Worm (Caenorhabditis elegans) whole organism, mixed stage, embryonic: ENCODE results near the gene Y32B12B.8.

Experiments used
- M03D4.4 ChIP-seq: sonication (generic microtip); optimal IDR thresholded peaks from 2 replicates; lab custom pipeline; 2017; ENCODE audit warnings: mild to moderate bottlenecking, missing genetic modification characterization, missing compliant biosample characterization
- bed-3 ChIP-seq: fragments of 200-800 bp; sonication (Bioruptor generic); optimal IDR thresholded peaks from 3 replicates; lab custom pipeline; 2018; ENCODE audit warnings: mild to moderate bottlenecking, missing genetic modification characterization, moderate library complexity, missing compliant biosample characterization
- blmp-1 ChIP-seq: fragments of 150-350 bp; optimal IDR thresholded peaks from 2 replicates; lab custom pipeline; 2014; ENCODE audit warnings: missing biosample characterization, missing genetic modification characterization
- ceh-43 ChIP-seq: fragments of 200-800 bp; sonication (Bioruptor generic); optimal IDR thresholded peaks from 2 replicates; lab custom pipeline; 2018; ENCODE audit warnings: mild to moderate bottlenecking, missing genetic modification characterization, moderate library complexity, missing compliant biosample characterization
- ceh-83 ChIP-seq: fragments of 200-800 bp; sonication (Bioruptor generic); optimal IDR thresholded peaks from 2 replicates; lab custom pipeline; 2018; ENCODE audit warnings: mild to moderate bottlenecking, missing genetic modification characterization, missing compliant biosample characterization
- ces-1 ChIP-seq: fragments of 150-350 bp; optimal IDR thresholded peaks from 2 replicates; lab custom pipeline; 2014; ENCODE audit warnings: missing biosample characterization, missing genetic modification reagents, missing genetic modification characterization
- cnd-1 ChIP-seq: fragments of 200-800 bp; sonication (Bioruptor generic); optimal IDR thresholded peaks from 2 replicates; lab custom pipeline; 2018; ENCODE audit warnings: mild to moderate bottlenecking, missing genetic modification characterization, missing compliant biosample characterization
- drap-1 ChIP-seq: fragments of 200-800 bp; sonication (Bioruptor generic); optimal IDR thresholded peaks from 3 replicates; lab custom pipeline; 2018; ENCODE audit warnings: mild to moderate bottlenecking, missing genetic modification characterization, missing compliant biosample characterization
- elt-3 ChIP-seq: fragments of 150-350 bp; optimal IDR thresholded peaks from 2 replicates; lab custom pipeline; 2014; ENCODE audit warnings: missing biosample characterization, missing genetic modification characterization
- flh-1 ChIP-seq: fragments of 200-800 bp; sonication (Bioruptor generic); optimal IDR thresholded peaks from 2 replicates; lab custom pipeline; 2018; ENCODE audit warnings: mild to moderate bottlenecking, missing genetic modification characterization, moderate library complexity, missing compliant biosample characterization
- hlh-1 ChIP-seq: fragments of 150-350 bp; optimal IDR thresholded peaks from 2 replicates; lab custom pipeline; 2014; ENCODE audit warnings: missing biosample characterization, missing genetic modification reagents, missing genetic modification characterization
- lin-13 ChIP-seq: fragments of 150-350 bp; optimal IDR thresholded peaks from 2 replicates; lab custom pipeline; 2014; ENCODE audit warnings: missing biosample characterization, missing genetic modification characterization
- lin-32 ChIP-seq: fragments of 200-800 bp; sonication (Bioruptor generic); optimal IDR thresholded peaks from 2 replicates; lab custom pipeline; 2018; ENCODE audit warnings: mild to moderate bottlenecking, missing genetic modification characterization, missing compliant biosample characterization
- lsy-2 ChIP-seq: fragments of 150-350 bp; optimal IDR thresholded peaks from 2 replicates; lab custom pipeline; 2014; ENCODE audit warnings: missing biosample characterization, missing genetic modification characterization
- mab-5 ChIP-seq: fragments of 150-350 bp; optimal IDR thresholded peaks from 2 replicates; lab custom pipeline; 2014; ENCODE audit warnings: missing biosample characterization, missing genetic modification characterization
- mls-2 ChIP-seq: sonication (generic microtip); optimal IDR thresholded peaks from 2 replicates; lab custom pipeline; 2016; ENCODE audit warnings: mild to moderate bottlenecking, missing genetic modification characterization, moderate library complexity, missing compliant biosample characterization
- nhr-12 ChIP-seq: fragments of 150-350 bp; optimal IDR thresholded peaks from 2 replicates; lab custom pipeline; 2014; ENCODE audit warnings: missing biosample characterization, missing genetic modification characterization
- nhr-2 ChIP-seq: fragments of 150-350 bp; optimal IDR thresholded peaks from 2 replicates; lab custom pipeline; 2014; ENCODE audit warnings: missing biosample characterization, missing genetic modification characterization
- nhr-237 ChIP-seq: fragments of 150-350 bp; optimal IDR thresholded peaks from 2 replicates; lab custom pipeline; 2014; ENCODE audit warnings: missing biosample characterization, missing genetic modification characterization
- nhr-28 ChIP-seq: fragments of 150-350 bp; optimal IDR thresholded peaks from 2 replicates; lab custom pipeline; 2014; ENCODE audit warnings: missing biosample characterization, missing genetic modification characterization
- pha-4 ChIP-seq: fragments of 150-350 bp; optimal IDR thresholded peaks from 2 replicates; lab custom pipeline; 2018; ENCODE audit warnings: missing biosample characterization, missing genetic modification reagents, missing genetic modification characterization
- snpc-4 ChIP-seq: fragments of 150-350 bp; optimal IDR thresholded peaks from 2 replicates; lab custom pipeline; 2014; ENCODE audit warnings: missing biosample characterization, missing genetic modification characterization
- sptf-1 ChIP-seq: sonication (generic microtip); optimal IDR thresholded peaks from 2 replicates; lab custom pipeline; 2017; ENCODE audit warnings: mild to moderate bottlenecking, missing genetic modification characterization, moderate library complexity, missing compliant biosample characterization
- tbx-8 ChIP-seq: fragments of 200-800 bp; sonication (Bioruptor generic); optimal IDR thresholded peaks from 2 replicates; lab custom pipeline; 2018; ENCODE audit warnings: mild to moderate bottlenecking, missing genetic modification characterization, moderate library complexity, missing compliant biosample characterization
- unc-120 ChIP-seq: sonication (generic microtip); optimal IDR thresholded peaks from 2 replicates; lab custom pipeline; 2017; ENCODE audit warnings: missing genetic modification characterization, missing compliant biosample characterization; ENCODE audit not compliant: poor library complexity, severe bottlenecking
- unc-39 ChIP-seq: fragments of 150-350 bp; optimal IDR thresholded peaks from 2 replicates; lab custom pipeline; 2014; ENCODE audit warnings: missing biosample characterization, missing genetic modification characterization
- unc-62 ChIP-seq: fragments of 150-350 bp; optimal IDR thresholded peaks from 2 replicates; lab custom pipeline; 2014; ENCODE audit warnings: missing biosample characterization, missing genetic modification reagents, missing genetic modification characterization
- zip-8 ChIP-seq: fragments of 150-350 bp; optimal IDR thresholded peaks from 2 replicates; lab custom pipeline; 2014; ENCODE audit warnings: missing biosample characterization, missing genetic modification characterization
- ztf-11 ChIP-seq: fragments of 150-350 bp; optimal IDR thresholded peaks from 2 replicates; lab custom pipeline; 2014; ENCODE audit warnings: missing biosample characterization, missing genetic modification characterization

The Y32B12B.8 gene

ce11 chrV:16526858-16527257 is 8.4 kb upstream of the Y32B12B.8 start, which contains the start of gene F36D3.8:
Gene F36D3.8, plus strand, starts transcription at chrV:16527158.
- TF ChIP-seq blmp-1 (tag; lab: Kevin White, UChicago) (no peak), bed-3 (GFP tag; lab: Kevin White, UChicago) (no peak), hlh-1 (no peak), ztf-11 (tag; lab: Kevin White, UChicago) (no peak), lin-32 (GFP tag; lab: Kevin White, UChicago) (no peak), snpc-4 (tag; lab: Kevin White, UChicago) (no peak), nhr-2 (tag; lab: Kevin White, UChicago) (no peak), nhr-237 (no peak), ceh-83 (GFP tag; lab: Kevin White, UChicago) (no peak), zip-8 (tag; lab: Kevin White, UChicago) (no peak), sptf-1 (tag; lab: Kevin White, UChicago) (no peak), nhr-12 (tag; lab: Kevin White, UChicago) (no peak)

- TF ChIP-seq nhr-2 (tag; lab: Kevin White, UChicago) (no peak), nhr-237 (no peak), mls-2 (no peak), unc-62 (GFP tag; lab: Kevin White, UChicago) (no peak), unc-120 (tag; lab: Kevin White, UChicago) (no peak), lin-32 (GFP tag; lab: Kevin White, UChicago) (no peak)
Observed at ce11 chrV:16527796-16528195, 7.5 kb upstream of the Y32B12B.8 start, which contains the start of gene F36D3.16. Gene F36D3.16, plus strand, starts transcription at chrV:16528096.

- TF ChIP-seq unc-39 (tag; lab: Kevin White, UChicago) (no peak), ztf-11 (tag; lab: Kevin White, UChicago) (no peak), mab-5 (no peak), ceh-43 (GFP tag; lab: Kevin White, UChicago) (no peak), M03D4.4 (tag; lab: Kevin White, UChicago) (no peak), tbx-8 (GFP tag; lab: Kevin White, UChicago) (no peak)
Observed at ce11 chrV:16534000-16534399, 1.3 kb upstream of the Y32B12B.8 start, which contains the start of gene cpr-2. Gene cpr-2, minus strand, starts transcription at chrV:16534100.

ce11 chrV:16536701-16537100 is 1.4 kb downstream of the Y32B12B.8 start, which contains the start of gene Y32B12B.1:
Gene Y32B12B.1, plus strand, starts transcription at chrV:16537001.
- TF ChIP-seq M03D4.4 (tag; lab: Kevin White, UChicago) = no peak
- TF ChIP-seq lsy-2 (tag; lab: Kevin White, UChicago) = no peak
- no peak for TF ChIP-seq hlh-1
- no peak for TF ChIP-seq nhr-28 (tag; lab: Kevin White, UChicago)
- no peak for TF ChIP-seq mls-2
- TF ChIP-seq flh-1 = no peak
- TF ChIP-seq drap-1 (GFP tag; lab: Kevin White, UChicago) = no peak
- TF ChIP-seq ces-1 (GFP tag; lab: Kevin White, UChicago) = no peak
- TF ChIP-seq blmp-1 (tag; lab: Kevin White, UChicago) = no peak
- no peak for TF ChIP-seq snpc-4 (tag; lab: Kevin White, UChicago)
- no peak for TF ChIP-seq cnd-1 (tag; lab: Kevin White, UChicago)
- no peak for TF ChIP-seq ceh-83 (GFP tag; lab: Kevin White, UChicago)
- no peak for TF ChIP-seq nhr-2 (tag; lab: Kevin White, UChicago)
- TF ChIP-seq tbx-8 (GFP tag; lab: Kevin White, UChicago) = no peak
- TF ChIP-seq ztf-11 (tag; lab: Kevin White, UChicago) = no peak
- no peak for TF ChIP-seq unc-120 (tag; lab: Kevin White, UChicago)

- TF ChIP-seq cnd-1 (tag; lab: Kevin White, UChicago) (no peak), lsy-2 (tag; lab: Kevin White, UChicago) (peak; percentile 94), nhr-237 (no peak), pha-4 (no peak), nhr-12 (tag; lab: Kevin White, UChicago) (no peak), sptf-1 (tag; lab: Kevin White, UChicago) (peak; percentile 11)
Observed at ce11 chrV:16537908-16538446, 2.7 kb downstream of the Y32B12B.8 start, which contains the start of gene Y32B12B.2. Gene Y32B12B.2, plus strand, starts transcription at chrV:16538396.

ce11 chrV:16539666-16540065 is 4.4 kb downstream of the Y32B12B.8 start:
- TF ChIP-seq zip-8 (tag; lab: Kevin White, UChicago) (no peak), lin-13 (tag; lab: Kevin White, UChicago) (no peak), drap-1 (GFP tag; lab: Kevin White, UChicago) (no peak), pha-4 (no peak), blmp-1 (tag; lab: Kevin White, UChicago) (no peak), ces-1 (GFP tag; lab: Kevin White, UChicago) (no peak), unc-39 (tag; lab: Kevin White, UChicago) (no peak), elt-3 (tag; lab: Kevin White, UChicago) (no peak), unc-120 (tag; lab: Kevin White, UChicago) (no peak), ceh-43 (GFP tag; lab: Kevin White, UChicago) (no peak)
